Worm (Caenorhabditis elegans) whole organism, L1 larva: ENCODE measurements around the gene mrps-16.

ENCODE experiments used
- hpl-2 ChIP-seq: fragments of 150-350 bp; optimal IDR thresholded peaks from 2 replicates; lab custom pipeline; 2014; ENCODE audit warnings: missing biosample characterization, missing genetic modification reagents, missing genetic modification characterization
- snu-23 ChIP-seq: sonication (generic microtip); optimal IDR thresholded peaks from 2 replicates; lab custom pipeline; 2016; ENCODE audit warnings: missing genetic modification characterization, missing compliant biosample characterization
- ztf-11 ChIP-seq, 2 experiments: sonication (generic microtip); optimal IDR thresholded peaks; 2 replicates each; lab custom pipeline; 2016 to 2017; ENCODE audit warnings: missing genetic modification characterization in 2 of 2, missing biosample characterization in 1 of 2, missing compliant biosample characterization in 1 of 2

DNA sequence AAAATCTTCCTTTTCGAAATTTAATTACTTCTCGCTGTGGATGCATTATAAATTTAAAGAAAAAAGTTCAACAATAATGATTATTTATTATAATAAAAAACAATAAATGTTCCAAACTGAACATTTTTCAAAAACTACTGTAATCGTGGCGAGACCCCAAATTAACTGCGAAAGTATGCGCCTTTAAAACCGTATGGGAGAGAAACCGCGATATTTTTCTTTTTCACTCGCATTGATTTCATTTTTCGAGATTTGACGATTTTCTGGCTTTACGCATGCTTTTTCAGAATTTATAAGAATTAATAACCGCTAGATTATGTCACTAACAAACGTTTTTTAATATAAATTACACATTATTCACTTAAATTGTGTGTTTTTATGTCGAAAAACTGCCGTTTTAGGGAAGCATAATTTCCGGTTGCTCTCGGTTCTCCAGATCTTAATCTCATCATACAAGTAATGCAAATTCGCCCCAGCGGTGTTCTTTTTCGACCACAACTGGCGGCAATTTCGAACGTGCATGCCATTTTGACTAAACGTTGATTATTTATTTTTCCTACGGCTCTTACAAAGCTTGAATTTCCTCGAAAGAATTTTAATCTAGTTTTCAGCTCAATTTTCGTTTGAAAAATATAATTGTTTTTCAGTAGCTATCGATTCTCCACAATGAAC lies 26.9 kb downstream of the mrps-16 start, which contains the start of gene F12A10.8:
- TF ChIP-seq hpl-2 (GFP tag; lab: Kevin White, UChicago) = no peak
- TF ChIP-seq ztf-11 (tag; optimal IDR thresholded peaks at IDR 0.05; lab: Kevin White, UChicago) = no peak
- TF ChIP-seq snu-23 (GFP tag; lab: Kevin White, UChicago) = peak; percentile 24
